Worm (Caenorhabditis elegans): ENCODE measurements around the gene fbxb-22.
"Not testable (repeated sequence)": the region's sequence is repeated elsewhere in the genome, so short reads cannot be mapped to it uniquely, and the experiment has no call there.

The fbxb-22 gene

DNA sequence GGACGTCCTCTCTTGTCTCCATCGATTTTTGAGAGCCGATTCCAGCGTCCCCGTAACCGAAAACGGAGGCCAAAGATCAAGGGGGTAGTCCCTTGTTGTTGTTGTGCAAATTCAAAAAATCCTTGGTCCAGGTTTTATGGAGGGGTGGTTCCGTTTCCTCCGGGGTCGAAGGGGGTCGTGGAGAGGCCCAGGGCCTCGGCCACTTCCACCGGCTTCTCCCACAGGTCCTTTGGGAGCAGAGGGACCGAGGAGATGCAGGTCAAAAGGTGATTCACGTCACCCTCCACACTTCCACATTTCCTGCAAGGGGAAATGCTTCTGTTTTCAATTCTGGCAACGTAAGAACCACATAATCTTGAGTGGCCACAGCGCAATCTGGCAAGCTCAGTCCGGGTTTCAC is at the start of gene fbxb-22:
fbxb-22 (minus strand) TSS at position 61 of the 400 bp plus-strand sequence.
- not testable (repeated sequence) for TF ChIP-seq T22C8.4 (GFP tag; IDR thresholded peaks at IDR 0.05); med-1 (GFP tag; optimal IDR thresholded peaks at IDR 0.05; ENCODE audit: insufficient read depth); ztf-29 (GFP tag; IDR thresholded peaks at IDR 0.05)

DNA sequence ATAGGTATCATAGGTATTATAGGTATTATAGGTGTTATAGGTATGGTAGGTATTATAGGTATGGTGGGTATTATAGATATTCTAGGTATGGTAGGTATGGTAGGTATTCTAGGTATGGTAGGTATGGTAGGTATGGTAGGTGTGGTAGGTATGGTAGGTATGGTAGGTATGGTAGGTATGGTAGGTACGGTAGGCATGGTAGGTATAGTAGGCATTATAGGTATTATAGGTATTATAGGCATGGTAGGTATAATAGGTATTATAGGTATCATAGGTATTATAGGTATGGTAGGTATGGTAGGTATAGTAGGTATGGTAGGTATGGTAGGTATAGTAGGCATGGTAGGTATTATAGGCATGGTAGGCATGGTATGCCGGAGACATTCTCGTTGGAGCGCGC is 48.4 kb upstream of the fbxb-22 start:
- TF ChIP-seq ztf-29 (GFP tag; IDR thresholded peaks at IDR 0.05) (no peak), flt-1 (GFP tag; IDR thresholded peaks at IDR 0.05) (no peak), ref-1 (GFP tag; conservative IDR thresholded peaks at IDR 0.05) (peak; percentile 42; the same call in 1 of the 2 replicates), klf-2 (GFP tag; conservative IDR thresholded peaks at IDR 0.05) (peak; percentile 52; the same call in 1 of the 2 replicates), ztf-23 (GFP tag; IDR thresholded peaks at IDR 0.05) (no peak)

ce11 chrIII:11930899-11931298 is 47.3 kb upstream of the fbxb-22 start:
- TF ChIP-seq ref-1 (GFP tag; conservative IDR thresholded peaks at IDR 0.05) = no peak
- no peak for TF ChIP-seq tab-1 (GFP tag; IDR thresholded peaks at IDR 0.05)
- no peak for TF ChIP-seq T22C8.4 (GFP tag; IDR thresholded peaks at IDR 0.05)
- no peak for TF ChIP-seq cog-1 (tag; optimal IDR thresholded peaks at IDR 0.05)
- no peak for TF ChIP-seq ztf-29 (GFP tag; IDR thresholded peaks at IDR 0.05)
- TF ChIP-seq flt-1 (GFP tag; IDR thresholded peaks at IDR 0.05) = no peak
- TF ChIP-seq ztf-23 (GFP tag; IDR thresholded peaks at IDR 0.05) = no peak
- no peak for TF ChIP-seq klf-2 (GFP tag; conservative IDR thresholded peaks at IDR 0.05)
- no peak for TF ChIP-seq med-1 (GFP tag; optimal IDR thresholded peaks at IDR 0.05; ENCODE audit: insufficient read depth)

DNA sequence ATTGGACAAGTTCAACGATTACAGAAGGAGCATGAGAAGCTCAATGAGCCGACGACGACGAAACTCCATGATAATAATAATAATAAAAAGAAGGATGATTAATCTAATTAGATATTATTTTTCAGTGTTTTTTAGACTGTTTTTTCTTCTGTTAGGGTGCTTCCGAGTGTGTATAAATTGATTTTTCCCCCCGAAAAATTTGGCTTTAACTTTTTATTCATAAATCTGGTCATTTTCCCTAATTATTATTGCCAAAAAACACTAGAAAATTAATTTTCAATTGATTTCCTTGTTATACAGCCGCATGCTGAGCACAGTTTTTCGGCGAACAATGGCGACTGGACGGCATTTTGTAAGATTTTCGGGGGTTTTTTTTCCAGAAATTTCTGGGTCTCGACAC is 40.0 kb upstream of the fbxb-22 start, which contains the start of gene nft-1:
nft-1 (plus strand) TSS at position 301 of the 400 bp plus-strand sequence.
- TF ChIP-seq klf-2 (GFP tag; conservative IDR thresholded peaks at IDR 0.05) = no peak
- TF ChIP-seq ref-1 (GFP tag; conservative IDR thresholded peaks at IDR 0.05) = no peak
- TF ChIP-seq tab-1 (GFP tag; IDR thresholded peaks at IDR 0.05) = no peak
- no peak for TF ChIP-seq flt-1 (GFP tag; IDR thresholded peaks at IDR 0.05)
- no peak for TF ChIP-seq T22C8.4 (GFP tag; IDR thresholded peaks at IDR 0.05)
- TF ChIP-seq med-1 (GFP tag; optimal IDR thresholded peaks at IDR 0.05; ENCODE audit: insufficient read depth) = no peak
- TF ChIP-seq cog-1 (tag; optimal IDR thresholded peaks at IDR 0.05) = no peak
- TF ChIP-seq ztf-23 (GFP tag; IDR thresholded peaks at IDR 0.05) = no peak
- TF ChIP-seq ztf-29 (GFP tag; IDR thresholded peaks at IDR 0.05) = no peak

DNA sequence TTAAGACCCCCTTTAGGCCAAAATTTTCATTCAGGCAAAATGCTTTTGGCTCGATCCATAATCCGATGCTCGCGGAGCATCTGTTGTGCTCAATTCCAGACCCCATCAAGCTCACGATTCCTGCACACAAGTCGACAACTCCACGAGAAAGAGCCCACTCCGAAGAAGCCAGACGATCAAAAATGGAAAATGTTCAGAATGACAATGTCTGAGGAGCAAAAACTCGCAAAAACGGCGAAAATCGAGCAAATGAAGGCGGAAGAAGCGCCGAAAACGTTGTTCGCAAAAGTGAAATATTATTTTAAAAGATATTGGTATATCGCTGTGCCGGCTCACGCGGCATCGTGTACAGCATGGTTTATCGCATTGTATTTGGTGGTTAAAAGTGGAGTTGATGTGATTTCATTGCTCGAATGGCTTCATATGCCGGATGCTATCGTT is 38.1 kb upstream of the fbxb-22 start, which contains the start of gene Y56A3A.22:
Y56A3A.22 (plus strand) TSS at position 35 of the 441 bp plus-strand sequence.
- no peak for TF ChIP-seq T22C8.4 (GFP tag; IDR thresholded peaks at IDR 0.05)
- TF ChIP-seq flt-1 (GFP tag; IDR thresholded peaks at IDR 0.05) = 0 out of 2 replicates have a peak, but pooled peaks have one; percentile 34

DNA sequence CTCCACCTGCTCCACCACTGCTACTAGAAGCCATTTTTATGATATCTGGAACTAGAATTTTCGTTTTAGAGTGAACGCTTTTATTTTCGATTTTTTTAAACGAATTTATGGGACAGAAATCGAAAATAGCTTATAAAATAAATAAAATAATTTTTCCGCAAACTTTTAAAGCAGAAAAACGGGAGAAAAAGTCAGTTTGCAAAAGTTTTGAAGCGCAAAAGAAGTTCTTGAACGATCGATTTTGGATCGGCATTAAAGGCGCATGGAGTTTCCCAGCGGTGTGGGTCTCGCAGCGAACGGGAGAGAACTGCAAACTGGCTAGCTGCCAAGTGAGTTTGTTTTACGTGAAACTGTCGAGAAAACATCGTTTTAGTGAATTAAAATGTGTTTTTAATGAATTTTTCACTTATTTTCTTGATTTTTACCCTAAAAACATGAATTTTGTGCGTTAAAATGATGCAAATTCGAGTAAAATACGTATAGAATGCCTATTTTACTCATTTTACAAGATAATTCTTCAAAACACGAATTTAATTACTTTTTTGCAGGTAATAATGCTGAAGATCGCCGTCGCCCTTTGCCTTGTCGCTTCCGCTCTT is 36.7 kb upstream of the fbxb-22 start, which contains the start of the genes ccf-1 and trap-4:
ccf-1 (minus strand) TSS at position 51 of the 599 bp plus-strand sequence.
trap-4 (plus strand) TSS at position 549 of the 599 bp plus-strand sequence.
- no peak for TF ChIP-seq tab-1 (GFP tag; IDR thresholded peaks at IDR 0.05)
- TF ChIP-seq flt-1 (GFP tag; IDR thresholded peaks at IDR 0.05) = no peak
- TF ChIP-seq T22C8.4 (GFP tag; IDR thresholded peaks at IDR 0.05) = 0 out of 2 replicates have a peak, but pooled peaks have one; percentile 15
- no peak for TF ChIP-seq ztf-23 (GFP tag; IDR thresholded peaks at IDR 0.05)
- no peak for TF ChIP-seq ref-1 (GFP tag; conservative IDR thresholded peaks at IDR 0.05)

DNA sequence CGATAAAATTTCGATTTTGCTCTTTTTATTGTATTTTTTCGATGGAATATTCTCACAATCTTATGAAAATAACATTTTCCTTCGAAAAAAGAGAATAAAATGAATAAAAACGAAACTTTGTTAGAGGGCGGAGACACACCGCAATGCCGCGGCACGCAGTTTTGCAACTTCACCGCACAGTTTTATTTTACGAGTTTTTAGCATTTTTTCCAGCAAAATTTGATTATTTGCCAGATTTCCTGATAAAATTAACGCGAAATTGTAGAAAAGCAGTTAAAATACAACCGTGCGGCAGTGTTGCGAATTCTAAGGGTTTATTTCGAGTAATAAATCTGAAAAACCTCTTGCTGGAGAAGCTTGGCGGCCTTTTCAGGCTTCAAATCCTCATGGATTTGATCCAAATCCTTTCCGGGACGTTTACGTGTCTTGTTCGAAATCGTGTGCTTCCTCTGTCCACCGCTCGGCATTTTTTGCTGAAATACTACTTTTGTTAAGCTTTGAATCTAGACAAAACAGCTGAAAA is 34.8 kb upstream of the fbxb-22 start, which contains the start of gene znf-593:
znf-593 (minus strand) TSS at position 473 of the 523 bp plus-strand sequence.
- no peak for TF ChIP-seq ref-1 (GFP tag; conservative IDR thresholded peaks at IDR 0.05)
- peak; percentile 72; the same call in 1 of the 2 replicates for TF ChIP-seq flt-1 (GFP tag; IDR thresholded peaks at IDR 0.05)
- no peak for TF ChIP-seq ztf-23 (GFP tag; IDR thresholded peaks at IDR 0.05)

ce11 chrIII:11917525-11917924 is 34.0 kb upstream of the fbxb-22 start:
- TF ChIP-seq flt-1 (GFP tag; IDR thresholded peaks at IDR 0.05) (no peak), T22C8.4 (GFP tag; IDR thresholded peaks at IDR 0.05) (no peak), klf-2 (GFP tag; conservative IDR thresholded peaks at IDR 0.05) (no peak), ref-1 (GFP tag; conservative IDR thresholded peaks at IDR 0.05) (no peak), ztf-23 (GFP tag; IDR thresholded peaks at IDR 0.05) (no peak), tab-1 (GFP tag; IDR thresholded peaks at IDR 0.05) (no peak), cog-1 (tag; optimal IDR thresholded peaks at IDR 0.05) (no peak), med-1 (GFP tag; optimal IDR thresholded peaks at IDR 0.05; ENCODE audit: insufficient read depth) (no peak), ztf-29 (GFP tag; IDR thresholded peaks at IDR 0.05) (no peak)

DNA sequence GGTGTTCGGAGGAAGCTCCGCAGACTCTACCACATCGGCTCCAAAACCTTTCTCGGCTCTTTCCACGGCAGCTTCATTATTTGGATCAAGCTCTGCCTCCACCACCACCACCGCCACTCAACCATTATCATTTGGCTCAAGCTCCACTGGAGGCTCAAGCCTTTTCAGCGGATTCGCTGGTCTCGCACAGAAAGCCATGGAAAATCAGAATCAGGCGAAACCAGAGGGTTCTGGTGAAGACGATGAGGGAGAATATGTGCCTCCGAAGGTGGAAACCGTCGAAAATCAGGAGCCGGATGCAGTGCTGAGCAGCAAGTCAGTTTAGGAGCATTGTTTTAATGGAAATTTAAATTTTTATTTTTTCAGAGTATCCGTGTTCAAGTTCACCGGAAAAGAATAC is 33.5 kb upstream of the fbxb-22 start:
- no peak for TF ChIP-seq T22C8.4 (GFP tag; IDR thresholded peaks at IDR 0.05)

DNA sequence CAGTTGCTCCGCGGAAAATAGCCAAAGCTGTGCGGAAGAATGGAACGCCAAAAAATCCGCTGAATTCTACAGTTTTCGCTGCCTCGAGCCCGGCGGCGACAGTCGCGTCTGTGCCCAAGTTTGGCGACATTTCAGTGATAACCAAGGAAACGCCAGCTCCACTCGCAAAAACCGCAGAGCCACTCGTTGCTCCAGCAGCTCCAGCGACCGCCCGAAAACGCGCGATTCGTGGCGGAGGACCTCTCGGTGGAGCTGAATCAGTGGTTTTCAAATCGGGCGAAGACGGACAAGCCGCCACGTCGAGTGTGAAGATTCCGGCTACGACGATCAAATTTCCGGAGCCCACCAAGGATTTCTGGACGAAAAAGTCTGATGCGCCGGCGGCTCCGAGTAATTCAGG is 32.7 kb upstream of the fbxb-22 start:
- TF ChIP-seq med-1 (GFP tag; optimal IDR thresholded peaks at IDR 0.05; ENCODE audit: insufficient read depth) (no peak), ztf-29 (GFP tag; IDR thresholded peaks at IDR 0.05) (no peak), ref-1 (GFP tag; conservative IDR thresholded peaks at IDR 0.05) (no peak), T22C8.4 (GFP tag; IDR thresholded peaks at IDR 0.05) (no peak), klf-2 (GFP tag; conservative IDR thresholded peaks at IDR 0.05) (no peak), flt-1 (GFP tag; IDR thresholded peaks at IDR 0.05) (no peak), ztf-23 (GFP tag; IDR thresholded peaks at IDR 0.05) (no peak), tab-1 (GFP tag; IDR thresholded peaks at IDR 0.05) (no peak), cog-1 (tag; optimal IDR thresholded peaks at IDR 0.05) (no peak)

Data from whole organism, midembryonic.